Fruit fly (Drosophila melanogaster): Measurements from ENCODE around the gene Nuf2.
A peak's percentile ranks its signal among the peaks of the same experiment; 100 is the strongest.

Nuf2 gene

DNA sequence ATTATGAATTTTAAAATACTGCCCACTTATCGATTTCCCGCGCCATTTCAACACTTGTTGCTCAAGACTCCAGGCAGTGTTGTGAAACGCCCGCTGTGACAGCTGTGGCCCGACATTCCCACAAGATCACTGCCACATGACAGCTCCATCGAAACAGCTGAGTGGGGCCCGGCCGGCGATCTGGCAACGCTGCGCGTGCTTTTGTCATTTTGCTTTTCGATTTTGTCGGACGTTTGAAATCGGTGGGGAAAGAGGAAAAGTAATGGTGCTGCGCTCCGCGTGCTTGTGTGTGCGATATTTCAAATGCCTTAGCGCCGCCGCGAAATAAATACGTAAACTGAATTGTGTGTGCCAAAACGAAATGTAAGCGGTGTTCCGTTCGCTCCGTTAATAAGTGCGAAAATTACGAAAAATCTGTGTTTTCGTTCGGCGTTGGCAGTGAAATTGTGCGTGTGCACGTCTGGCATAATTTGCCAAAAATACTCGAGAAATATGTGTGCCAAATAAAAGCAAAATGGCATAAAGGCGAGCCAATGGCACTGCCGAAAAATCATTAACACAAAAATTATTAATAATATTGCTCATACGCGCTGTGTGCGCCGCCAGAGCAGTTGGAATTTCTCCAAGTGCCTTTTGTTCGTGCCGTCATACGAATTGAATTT is 23.4 kb downstream of the Nuf2 start (continued):
- TF ChIP-seq CG6254 (GFP tag; optimal IDR thresholded peaks at IDR 0.05) = no peak
- 0 out of 2 replicates have a peak, but pooled peaks have one; percentile 15 for TF ChIP-seq CG31224 (GFP tag; IDR thresholded peaks at IDR 0.05)
- peak; percentile 4 for TF ChIP-seq tx (GFP tag; optimal IDR thresholded peaks at IDR 0.05)
- peak; percentile 98 for TF ChIP-seq scrt (GFP tag; optimal IDR thresholded peaks at IDR 0.05)
- TF ChIP-seq ro (GFP tag; IDR thresholded peaks at IDR 0.05) = no peak
- TF ChIP-seq Dip2 (GFP tag; IDR thresholded peaks at IDR 0.05) = no peak
- TF ChIP-seq seq (GFP tag; IDR thresholded peaks at IDR 0.05) = peak; percentile 60; the same call in 1 of the 2 replicates
- TF ChIP-seq insv (GFP tag; optimal IDR thresholded peaks at IDR 0.05) = peak in 1 of 2 experiments; percentile 28
- TF ChIP-seq stwl (tag; optimal IDR thresholded peaks at IDR 0.05) = peak; percentile 86
- TF ChIP-seq schlank (tag; optimal IDR thresholded peaks at IDR 0.05) = peak; percentile 56
- TF ChIP-seq CG7372 (GFP tag; IDR thresholded peaks at IDR 0.05) = 0 out of 2 replicates have a peak, but pooled peaks have one; percentile 27
- peak; percentile 20 for TF ChIP-seq CG30020 (tag; optimal IDR thresholded peaks at IDR 0.05)
- TF ChIP-seq mld (GFP tag; IDR thresholded peaks at IDR 0.05; ENCODE audit: partially characterized antibody) = no peak
- TF ChIP-seq MBD-R2 (GFP tag; IDR thresholded peaks at IDR 0.05) = peak; percentile 83
- peak; percentile 35 for TF ChIP-seq CG12299 (tag; optimal IDR thresholded peaks at IDR 0.05)
- TF ChIP-seq zen2 (GFP tag; IDR thresholded peaks at IDR 0.05; ENCODE audit: partially characterized antibody) = peak; percentile 49
- peak; percentile 66 for TF ChIP-seq MESR4 (GFP tag; optimal IDR thresholded peaks at IDR 0.05)
- TF ChIP-seq Myb (GFP tag; optimal IDR thresholded peaks at IDR 0.05) = peak; percentile 76
- peak; percentile 53 for TF ChIP-seq Side (GFP tag; optimal IDR thresholded peaks at IDR 0.05)
- TF ChIP-seq ara (GFP tag; IDR thresholded peaks at IDR 0.05) = peak; percentile 12; the same call in 1 of the 2 replicates
- TF ChIP-seq hth (optimal IDR thresholded peaks at IDR 0.05) = no peak
- TF ChIP-seq CG9609 (GFP tag; optimal IDR thresholded peaks at IDR 0.05) = peak; percentile 17
- peak; percentile 22 for TF ChIP-seq Sry-β (GFP tag; optimal IDR thresholded peaks at IDR 0.05)
- TF ChIP-seq CG14860 (GFP tag; IDR thresholded peaks at IDR 0.05; ENCODE audit: partially characterized antibody) = peak; percentile 29; the same call in 1 of the 3 replicates
- peak; percentile 36 for TF ChIP-seq CG11504 (tag; optimal IDR thresholded peaks at IDR 0.05)
- TF ChIP-seq Taf1 (GFP tag; IDR thresholded peaks at IDR 0.05) = no peak
- no peak for TF ChIP-seq CG30431 (GFP tag; optimal IDR thresholded peaks at IDR 0.05)
- peak; percentile 62 for TF ChIP-seq ftz-f1 (GFP tag; optimal IDR thresholded peaks at IDR 0.05)
- peak; percentile 70; the same call in 2 of the 3 replicates for TF ChIP-seq Opbp (GFP tag; IDR thresholded peaks at IDR 0.05; ENCODE audit: partially characterized antibody)
- TF ChIP-seq abd-A (tag; optimal IDR thresholded peaks at IDR 0.05) = peak; percentile 65
- TF ChIP-seq CG31441 (GFP tag; IDR thresholded peaks at IDR 0.05) = 0 out of 2 replicates have a peak, but pooled peaks have one; percentile 17
- peak; percentile 47 for TF ChIP-seq cg (GFP tag; optimal IDR thresholded peaks at IDR 0.05)
- TF ChIP-seq eyg (GFP tag; optimal IDR thresholded peaks at IDR 0.05) = no peak
- TF ChIP-seq crp (GFP tag; optimal IDR thresholded peaks at IDR 0.05) = peak; percentile 99 to 100
- TF ChIP-seq bsh (GFP tag; optimal IDR thresholded peaks at IDR 0.05) = peak in 1 of 2 experiments; percentile 28
- peak; percentile 72 for TF ChIP-seq Sry-δ (GFP tag; optimal IDR thresholded peaks at IDR 0.05)
- TF ChIP-seq danr (GFP tag; IDR thresholded peaks at IDR 0.05) = 0 out of 2 replicates have a peak, but pooled peaks have one; percentile 11
- peak; percentile 54 for TF ChIP-seq CG32532 (GFP tag; IDR thresholded peaks at IDR 0.05)
- peak; percentile 47 for TF ChIP-seq ewg (GFP tag; optimal IDR thresholded peaks at IDR 0.05)
- TF ChIP-seq NC2β (GFP tag; optimal IDR thresholded peaks at IDR 0.05) = peak; percentile 65
- peak; percentile 58 for TF ChIP-seq vvl (GFP tag; IDR thresholded peaks at IDR 0.05)
- no peak for TF ChIP-seq CG3838 (GFP tag; optimal IDR thresholded peaks at IDR 0.05)
- TF ChIP-seq bcd (GFP tag; optimal IDR thresholded peaks at IDR 0.05) = peak; percentile 42
- TF ChIP-seq HLH54F (GFP tag; optimal IDR thresholded peaks at IDR 0.05) = peak; percentile 34
- TF ChIP-seq CG12769 (tag; optimal IDR thresholded peaks at IDR 0.05) = peak; percentile 77
- TF ChIP-seq Dek (tag; optimal IDR thresholded peaks at IDR 0.05) = peak; percentile 23
- peak; percentile 3 for TF ChIP-seq slou (GFP tag; optimal IDR thresholded peaks at IDR 0.05)
- TF ChIP-seq CkIIα-i1 (GFP tag; IDR thresholded peaks at IDR 0.05) = no peak
- TF ChIP-seq psq (GFP tag; optimal IDR thresholded peaks at IDR 0.05) = no peak

Measured in whole organism, embryonic.